Fruit fly (Drosophila melanogaster): Measurements from ENCODE around the gene CG1764.
A peak's percentile ranks its signal among the peaks of the same experiment; 100 is the strongest.

Gene CG1764

dm6 chrX:13331814-13332701 lies 29.8 kb upstream of the CG1764 start (continued):
- TF ChIP-seq Eip75B (GFP tag; optimal IDR thresholded peaks at IDR 0.05) (peak; percentile 89), Blimp-1 (GFP tag; optimal IDR thresholded peaks at IDR 0.05) (peak; percentile 16), CG4318 (GFP tag; optimal IDR thresholded peaks at IDR 0.05) (peak; percentile 83), CG6792 (GFP tag; optimal IDR thresholded peaks at IDR 0.05) (peak; percentile 82), CG31627 (GFP tag; optimal IDR thresholded peaks at IDR 0.05) (peak; percentile 80), Lpt (GFP tag; optimal IDR thresholded peaks at IDR 0.05) (peak; percentile 79), CG10669 (GFP tag; optimal IDR thresholded peaks at IDR 0.05) (peak; percentile 84), acj6 (GFP tag; optimal IDR thresholded peaks at IDR 0.05) (peak; percentile 84), CG7368 (GFP tag; optimal IDR thresholded peaks at IDR 0.05) (peak; percentile 89), fkh (GFP tag; optimal IDR thresholded peaks at IDR 0.05) (no peak), CG11294 (GFP tag; IDR thresholded peaks at IDR 0.05) (peak; percentile 78; the same call in 1 of the 2 replicates), CG6854 (GFP tag; optimal IDR thresholded peaks at IDR 0.05) (peak; percentile 12), fd85E (GFP tag; optimal IDR thresholded peaks at IDR 0.05) (peak; percentile 28), CG1621 (tag; optimal IDR thresholded peaks at IDR 0.05) (peak; percentile 73), Sox15 (GFP tag; optimal IDR thresholded peaks at IDR 0.05) (peak; percentile 75), lz (GFP tag; optimal IDR thresholded peaks at IDR 0.05) (peak; percentile 87), CG8632 (GFP tag; optimal IDR thresholded peaks at IDR 0.05) (peak; percentile 80), spab (GFP tag; optimal IDR thresholded peaks at IDR 0.05) (peak; percentile 63), CG11762 (GFP tag; optimal IDR thresholded peaks at IDR 0.05; ENCODE audit: insufficient read depth) (peak; percentile 85), CG9139 (GFP tag; optimal IDR thresholded peaks at IDR 0.05) (peak; percentile 2), CG34406 (GFP tag; optimal IDR thresholded peaks at IDR 0.05) (peak; percentile 85), CG6276 (GFP tag; optimal IDR thresholded peaks at IDR 0.05) (peak; percentile 86), cyc (GFP tag; optimal IDR thresholded peaks at IDR 0.05) (peak; percentile 83), CG10631 (GFP tag; optimal IDR thresholded peaks at IDR 0.05) (peak; percentile 76), topi (GFP tag; optimal IDR thresholded peaks at IDR 0.05) (peak; percentile 89), ss (GFP tag; optimal IDR thresholded peaks at IDR 0.05) (peak; percentile 43 to 66)

- TF ChIP-seq svp (GFP tag), result peak; percentile 22
- TF ChIP-seq CG6276 (GFP tag; optimal IDR thresholded peaks at IDR 0.05), result peak; percentile 34
- TF ChIP-seq Lpt (GFP tag; optimal IDR thresholded peaks at IDR 0.05), result no peak
- 0 out of 2 replicates have a peak, but pooled peaks have one; percentile 9 for TF ChIP-seq Gug (GFP tag; IDR thresholded peaks at IDR 0.05)
- no peak for TF ChIP-seq CG6792 (GFP tag; optimal IDR thresholded peaks at IDR 0.05)
- TF ChIP-seq CG3919 (GFP tag; optimal IDR thresholded peaks at IDR 0.05), result peak; percentile 39
- TF ChIP-seq CG6163 (GFP tag; IDR thresholded peaks at IDR 0.05), result peak; percentile 44; the same call in 2 of the 3 replicates
- TF ChIP-seq CG1621 (tag; optimal IDR thresholded peaks at IDR 0.05), result no peak
- no peak for TF ChIP-seq CG8119 (GFP tag; IDR thresholded peaks at IDR 0.05)
- no peak for TF ChIP-seq pdm3 (GFP tag; optimal IDR thresholded peaks at IDR 0.05)
- no peak for TF ChIP-seq Eip93F (GFP tag; optimal IDR thresholded peaks at IDR 0.05)
- TF ChIP-seq OdsH (GFP tag; optimal IDR thresholded peaks at IDR 0.05), result peak; percentile 17
- peak; percentile 64 for TF ChIP-seq vri (GFP tag; optimal IDR thresholded peaks at IDR 0.05)
- peak; percentile 18 for TF ChIP-seq CG6808 (GFP tag; optimal IDR thresholded peaks at IDR 0.05)
- TF ChIP-seq fd59A (GFP tag; optimal IDR thresholded peaks at IDR 0.05), result no peak
- peak; percentile 33 for TF ChIP-seq topi (GFP tag; optimal IDR thresholded peaks at IDR 0.05)
- TF ChIP-seq Sox102F (GFP tag; optimal IDR thresholded peaks at IDR 0.05), result peak; percentile 20
- peak; percentile 35 for TF ChIP-seq Met (GFP tag; optimal IDR thresholded peaks at IDR 0.05)
- TF ChIP-seq fd85E (GFP tag; optimal IDR thresholded peaks at IDR 0.05), result no peak
- no peak for TF ChIP-seq Hr4 (GFP tag; optimal IDR thresholded peaks at IDR 0.05)
- TF ChIP-seq esn (GFP tag; optimal IDR thresholded peaks at IDR 0.05), result peak; percentile 28
- no peak for TF ChIP-seq CG10631 (GFP tag; optimal IDR thresholded peaks at IDR 0.05)
- no peak for TF ChIP-seq Hr39 (GFP tag; optimal IDR thresholded peaks at IDR 0.05)
- 0 out of 3 replicates have a peak, but pooled peaks have one; percentile 24 for TF ChIP-seq eg (GFP tag; IDR thresholded peaks at IDR 0.05)
- no peak for TF ChIP-seq salr (GFP tag; optimal IDR thresholded peaks at IDR 0.05)
- TF ChIP-seq CG31627 (GFP tag; optimal IDR thresholded peaks at IDR 0.05), result peak; percentile 23
- peak; percentile 60 for TF ChIP-seq net (GFP tag; optimal IDR thresholded peaks at IDR 0.05)
- TF ChIP-seq lz (GFP tag; optimal IDR thresholded peaks at IDR 0.05), result peak; percentile 4
- TF ChIP-seq Sox14 (GFP tag; optimal IDR thresholded peaks at IDR 0.05), result no peak
- TF ChIP-seq CG8632 (GFP tag; optimal IDR thresholded peaks at IDR 0.05), result no peak
- no peak for TF ChIP-seq spab (GFP tag; optimal IDR thresholded peaks at IDR 0.05)
- TF ChIP-seq cyc (GFP tag; optimal IDR thresholded peaks at IDR 0.05), result peak; percentile 26
Measured at dm6 chrX:13329572-13330046, 27.4 kb upstream of the CG1764 start, which contains the start of gene Prx2. Gene Prx2 (plus strand): TSS chrX:13329824.
